Worm (Caenorhabditis elegans) whole organism, young adult: Measurements from ENCODE around the gene F59A7.2.

Experiments used
- C06A6.2 ChIP-seq: fragments of 200-800 bp; sonication (Bioruptor generic); conservative IDR thresholded peaks from 2 replicates; pipeline ENCODE4 v1.3.6; 2022; ENCODE audit warnings: missing genetic modification characterization, missing compliant biosample characterization
- F33H1.4 ChIP-seq: fragments of 200-800 bp; sonication (Bioruptor generic); IDR thresholded peaks from 2 replicates; pipeline ENCODE4 v1.3.6; 2022; ENCODE audit warnings: missing genetic modification reagents, missing genetic modification characterization, missing compliant biosample characterization
- F52B5.7 ChIP-seq: sonication (generic microtip); optimal IDR thresholded peaks from 2 replicates; lab custom pipeline; 2016; ENCODE audit warnings: mild to moderate bottlenecking, missing genetic modification characterization, missing compliant biosample characterization
- F55B11.4 ChIP-seq: sonication (generic microtip); optimal IDR thresholded peaks from 2 replicates; lab custom pipeline; 2016; ENCODE audit warnings: missing compliant biosample characterization, missing genetic modification characterization, borderline replicate concordance; ENCODE audit not compliant: insufficient read depth
- F57A8.1 ChIP-seq: fragments of 200-800 bp; sonication (Bioruptor generic); optimal IDR thresholded peaks from 2 replicates; lab custom pipeline; 2018; ENCODE audit warnings: mild to moderate bottlenecking, missing genetic modification characterization, moderate library complexity, missing compliant biosample characterization
- F57C9.4 ChIP-seq: sonication (generic microtip); optimal IDR thresholded peaks from 2 replicates; lab custom pipeline; 2017; ENCODE audit warnings: mild to moderate bottlenecking, missing genetic modification characterization, missing compliant biosample characterization
- K12H6.12 ChIP-seq: fragments of 200-800 bp; sonication (Bioruptor generic); optimal IDR thresholded peaks from 2 replicates; lab custom pipeline; 2018; ENCODE audit warnings: mild to moderate bottlenecking, missing genetic modification characterization, missing compliant biosample characterization
- ZK185.1 ChIP-seq: sonication (generic microtip); optimal IDR thresholded peaks from 2 replicates; lab custom pipeline; 2016; ENCODE audit warnings: mild to moderate bottlenecking, missing genetic modification characterization, missing compliant biosample characterization; ENCODE audit not compliant: poor library complexity, severe bottlenecking
- akir-1 ChIP-seq: fragments of 200-800 bp; sonication (Bioruptor generic); optimal IDR thresholded peaks from 2 replicates; lab custom pipeline; 2018; ENCODE audit warnings: mild to moderate bottlenecking, missing genetic modification characterization, moderate library complexity, missing compliant biosample characterization
- aptf-2 ChIP-seq: fragments of 200-800 bp; sonication (Bioruptor generic); conservative IDR thresholded peaks from 2 replicates; pipeline ENCODE4 v1.3.6; 2022; ENCODE audit warnings: missing genetic modification reagents, missing genetic modification characterization, missing compliant biosample characterization
- atf-7 ChIP-seq: sonication (generic microtip); optimal IDR thresholded peaks from 2 replicates; lab custom pipeline; 2017; ENCODE audit warnings: mild to moderate bottlenecking, missing genetic modification characterization, missing compliant biosample characterization
- attf-3 ChIP-seq: fragments of 200-800 bp; sonication (Bioruptor generic); conservative IDR thresholded peaks from 2 replicates; pipeline ENCODE4 v1.3.6; 2022; ENCODE audit warnings: missing genetic modification reagents, missing genetic modification characterization, missing compliant biosample characterization
- attf-5 ChIP-seq: fragments of 200-800 bp; sonication (Bioruptor generic); optimal IDR thresholded peaks from 2 replicates; lab custom pipeline; 2018; ENCODE audit warnings: mild to moderate bottlenecking, missing genetic modification characterization, missing compliant biosample characterization
- bed-2 ChIP-seq: fragments of 200-800 bp; sonication (Bioruptor generic); IDR thresholded peaks from 2 replicates; pipeline ENCODE4 v1.3.6; 2022; ENCODE audit warnings: missing genetic modification reagents, missing genetic modification characterization, missing compliant biosample characterization
- cebp-1 ChIP-seq, 2 experiments: fragments of 200-800 bp in 1 of 2; sonication (Bioruptor generic) in 1 of 2; sonication (generic microtip) in 1 of 2; IDR thresholded peaks in 1 of 2; optimal IDR thresholded peaks in 1 of 2; 2 replicates each; pipeline versions ENCODE4 v1.3.6 to Lab custom; 2017 to 2022; ENCODE audit warnings: missing compliant biosample characterization in 2 of 2, missing genetic modification characterization in 2 of 2, mild to moderate bottlenecking in 1 of 2, missing genetic modification reagents in 1 of 2, moderate library complexity in 1 of 2
- ceh-27 ChIP-seq: fragments of 200-800 bp; sonication (Bioruptor generic); optimal IDR thresholded peaks from 2 replicates; lab custom pipeline; 2018; ENCODE audit warnings: mild to moderate bottlenecking, missing genetic modification characterization, moderate library complexity, missing compliant biosample characterization
- ceh-40 ChIP-seq: fragments of 200-800 bp; sonication (Bioruptor generic); IDR thresholded peaks from 2 replicates; pipeline ENCODE4 v1.3.6; 2022; ENCODE audit warnings: missing genetic modification characterization, missing compliant biosample characterization
- ceh-58 ChIP-seq: fragments of 200-800 bp; sonication (Bioruptor generic); IDR thresholded peaks from 2 replicates; pipeline ENCODE4 v1.3.6; 2022; ENCODE audit warnings: missing genetic modification characterization, missing compliant biosample characterization
- ceh-79 ChIP-seq: sonication (generic microtip); optimal IDR thresholded peaks from 2 replicates; lab custom pipeline; 2017; ENCODE audit warnings: mild to moderate bottlenecking, missing genetic modification characterization, missing compliant biosample characterization
- chd-7 ChIP-seq: sonication (generic microtip); optimal IDR thresholded peaks from 2 replicates; lab custom pipeline; 2016; ENCODE audit warnings: mild to moderate bottlenecking, missing genetic modification characterization, moderate library complexity, missing compliant biosample characterization
- dox-1 ChIP-seq: fragments of 200-800 bp; sonication (Bioruptor generic); IDR thresholded peaks from 2 replicates; pipeline ENCODE4 v1.3.6; 2022; ENCODE audit warnings: missing genetic modification reagents, missing genetic modification characterization, missing compliant biosample characterization
- dpff-1 ChIP-seq: sonication (generic microtip); optimal IDR thresholded peaks from 2 replicates; lab custom pipeline; 2017; ENCODE audit warnings: mild to moderate bottlenecking, missing genetic modification characterization, missing compliant biosample characterization
- efl-1 ChIP-seq: fragments of 150-350 bp; optimal IDR thresholded peaks from 2 replicates; lab custom pipeline; 2014; ENCODE audit warnings: missing biosample characterization, missing genetic modification reagents, missing genetic modification characterization
- egl-18 ChIP-seq: fragments of 200-800 bp; sonication (Bioruptor generic); IDR thresholded peaks from 2 replicates; pipeline ENCODE4 v1.3.6; 2022; ENCODE audit warnings: missing genetic modification reagents, missing genetic modification characterization, missing compliant biosample characterization
- egl-44 ChIP-seq: fragments of 200-800 bp; sonication (Bioruptor generic); IDR thresholded peaks from 2 replicates; pipeline ENCODE4 v1.3.6; 2022; ENCODE audit warnings: missing genetic modification reagents, missing genetic modification characterization, missing compliant biosample characterization
- ekl-4 ChIP-seq: fragments of 200-800 bp; sonication (Bioruptor generic); IDR thresholded peaks from 2 replicates; pipeline ENCODE4 v1.3.6; 2022; ENCODE audit warnings: missing genetic modification reagents, missing genetic modification characterization, missing compliant biosample characterization
- hlh-12 ChIP-seq: sonication (generic microtip); optimal IDR thresholded peaks from 2 replicates; lab custom pipeline; 2016; ENCODE audit warnings: missing genetic modification characterization, missing compliant biosample characterization
- hlh-26 ChIP-seq: fragments of 200-800 bp; sonication (Bioruptor generic); conservative IDR thresholded peaks from 2 replicates; pipeline ENCODE4 v1.3.6; 2022; ENCODE audit warnings: missing genetic modification reagents, missing genetic modification characterization, missing compliant biosample characterization
- hsf-1 ChIP-seq: fragments of 200-800 bp; sonication (Bioruptor generic); IDR thresholded peaks from 2 replicates; pipeline ENCODE4 v1.3.6; 2022; ENCODE audit warnings: missing genetic modification reagents, missing genetic modification characterization, missing compliant biosample characterization
- lag-1 ChIP-seq: fragments of 200-800 bp; sonication (Bioruptor generic); IDR thresholded peaks from 2 replicates; pipeline ENCODE4 v1.3.6; 2022; ENCODE audit warnings: missing genetic modification reagents, missing genetic modification characterization, missing compliant biosample characterization
- let-526 ChIP-seq: fragments of 200-800 bp; sonication (Bioruptor generic); IDR thresholded peaks from 2 replicates; pipeline ENCODE4 v1.3.6; 2022; ENCODE audit warnings: missing genetic modification reagents, missing genetic modification characterization, missing compliant biosample characterization
- lin-26 ChIP-seq: fragments of 200-800 bp; sonication (Bioruptor generic); IDR thresholded peaks from 2 replicates; pipeline ENCODE4 v1.3.6; 2022; ENCODE audit warnings: missing genetic modification reagents, missing genetic modification characterization, missing compliant biosample characterization
- lin-54 ChIP-seq: fragments of 200-800 bp; sonication (Bioruptor generic); optimal IDR thresholded peaks from 2 replicates; lab custom pipeline; 2018; ENCODE audit warnings: mild to moderate bottlenecking, missing genetic modification characterization, missing compliant biosample characterization
- lsl-1 ChIP-seq: fragments of 200-800 bp; sonication (Bioruptor generic); optimal IDR thresholded peaks from 2 replicates; lab custom pipeline; 2018; ENCODE audit warnings: mild to moderate bottlenecking, missing genetic modification characterization, moderate library complexity, missing compliant biosample characterization
- madf-3 ChIP-seq: fragments of 200-800 bp; sonication (Bioruptor generic); IDR thresholded peaks from 2 replicates; pipeline ENCODE4 v1.3.6; 2022; ENCODE audit warnings: missing genetic modification reagents, missing genetic modification characterization, missing compliant biosample characterization
- mxl-1 ChIP-seq: sonication (generic microtip); optimal IDR thresholded peaks from 2 replicates; lab custom pipeline; 2016; ENCODE audit warnings: missing genetic modification characterization, missing compliant biosample characterization
- nfya-2 ChIP-seq: fragments of 200-800 bp; sonication (Bioruptor generic); IDR thresholded peaks from 2 replicates; pipeline ENCODE4 v1.3.6; 2022; ENCODE audit warnings: missing genetic modification reagents, missing genetic modification characterization, missing compliant biosample characterization
- nhr-179 ChIP-seq: sonication (generic microtip); optimal IDR thresholded peaks from 2 replicates; lab custom pipeline; 2016; ENCODE audit warnings: mild to moderate bottlenecking, missing genetic modification characterization, missing compliant biosample characterization
- nhr-27 ChIP-seq: fragments of 200-800 bp; sonication (Bioruptor generic); optimal IDR thresholded peaks from 2 replicates; lab custom pipeline; 2018; ENCODE audit warnings: mild to moderate bottlenecking, missing genetic modification characterization, moderate library complexity, missing compliant biosample characterization
- nhr-80 ChIP-seq: sonication (generic microtip); optimal IDR thresholded peaks from 2 replicates; lab custom pipeline; 2016; ENCODE audit warnings: missing genetic modification characterization, missing compliant biosample characterization
- rpc-1 ChIP-seq, 2 experiments: fragments of 150-350 bp in 1 of 2; sonication (generic microtip) in 1 of 2; optimal IDR thresholded peaks; 2 replicates each; lab custom pipeline; 2014 to 2018; ENCODE audit warnings: missing biosample characterization in 1 of 2, missing genetic modification characterization in 1 of 2, missing genetic modification reagents in 1 of 2, missing genotype in 1 of 2
- sdz-38 ChIP-seq: sonication (generic microtip); optimal IDR thresholded peaks from 2 replicates; lab custom pipeline; 2016; ENCODE audit warnings: missing genotype, missing genetic modification characterization, missing compliant biosample characterization
- somi-1 ChIP-seq: fragments of 200-800 bp; sonication (Bioruptor generic); optimal IDR thresholded peaks from 2 replicates; lab custom pipeline; 2018; ENCODE audit warnings: mild to moderate bottlenecking, missing genetic modification characterization, missing compliant biosample characterization
- ztf-18 ChIP-seq: sonication (generic microtip); optimal IDR thresholded peaks from 2 replicates; lab custom pipeline; 2016; ENCODE audit warnings: missing genotype, mild to moderate bottlenecking, missing genetic modification characterization, missing compliant biosample characterization
- ztf-26 ChIP-seq: sonication (generic microtip); optimal IDR thresholded peaks from 2 replicates; lab custom pipeline; 2017; ENCODE audit warnings: missing genetic modification characterization, missing compliant biosample characterization

Gene F59A7.2

DNA sequence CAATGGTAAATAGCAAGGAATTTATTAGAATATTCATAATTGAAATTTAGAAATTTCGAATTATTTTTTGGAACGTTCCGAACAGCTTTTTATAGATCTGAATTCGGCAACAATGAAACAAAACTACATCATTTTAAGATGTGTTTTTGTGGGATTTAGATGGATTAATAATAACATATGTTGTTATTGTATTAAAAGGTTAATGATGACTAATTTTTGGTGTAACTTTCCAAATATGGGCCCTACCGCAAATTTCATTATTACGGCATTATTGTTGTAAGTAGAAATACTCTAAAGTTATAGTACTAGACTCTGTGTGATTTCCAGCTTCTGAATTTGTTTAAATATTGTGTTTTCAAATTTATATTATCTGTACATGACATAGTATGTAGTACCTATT lies 2.5 kb downstream of the F59A7.2 start, which contains the start of gene F59A7.11:
Gene F59A7.11, minus strand, starts transcription at position 101 of the 400 bp plus-strand sequence.
- no peak for TF ChIP-seq hlh-12 (tag; lab: Kevin White, UChicago)
- TF ChIP-seq dpff-1 (tag; lab: Kevin White, UChicago) = no peak
- no peak for TF ChIP-seq C06A6.2 (GFP tag; lab: Robert Waterston, UW)
- TF ChIP-seq hlh-26 (GFP tag; lab: Robert Waterston, UW) = no peak

DNA sequence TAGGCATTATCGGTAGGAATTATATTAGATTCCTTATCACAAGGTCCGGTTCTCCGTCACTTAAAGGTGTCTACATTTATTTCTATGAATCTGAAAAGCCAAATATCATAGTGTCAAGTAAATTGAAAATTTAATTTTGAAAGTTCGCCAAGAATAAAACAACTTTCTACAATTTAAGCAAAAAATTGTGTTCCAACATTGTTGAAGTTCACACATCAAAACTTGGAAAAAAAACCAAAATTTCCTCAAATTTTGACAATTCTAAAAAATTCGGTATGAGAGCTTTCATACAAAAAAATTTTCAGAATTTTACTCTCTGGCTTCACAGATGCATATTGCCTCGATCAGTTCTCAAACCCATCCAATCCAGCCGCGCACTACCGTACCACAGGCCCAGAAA lies 4.6 kb downstream of the F59A7.2 start, which contains the start of gene F59A7.7:
Gene F59A7.7, plus strand, starts transcription at position 301 of the 400 bp plus-strand sequence.
- TF ChIP-seq attf-5 (GFP tag; lab: Kevin White, UChicago) (no peak), ekl-4 (no peak), ztf-26 (no peak), ceh-58 (GFP tag; lab: Robert Waterston, UW) (0 out of 2 replicates have a peak, but pooled peaks have one; percentile 23), F33H1.4 (GFP tag; lab: Robert Waterston, UW) (no peak), aptf-2 (GFP tag; lab: Robert Waterston, UW) (no peak), cebp-1 (GFP tag; IDR thresholded peaks at IDR 0.05; lab: Robert Waterston, UW) (no peak), cebp-1 (tag; optimal IDR thresholded peaks at IDR 0.05; lab: Kevin White, UChicago) (no peak), sdz-38 (no peak)
- TF ChIP-seq, all 124 proteins: peak for 1

DNA sequence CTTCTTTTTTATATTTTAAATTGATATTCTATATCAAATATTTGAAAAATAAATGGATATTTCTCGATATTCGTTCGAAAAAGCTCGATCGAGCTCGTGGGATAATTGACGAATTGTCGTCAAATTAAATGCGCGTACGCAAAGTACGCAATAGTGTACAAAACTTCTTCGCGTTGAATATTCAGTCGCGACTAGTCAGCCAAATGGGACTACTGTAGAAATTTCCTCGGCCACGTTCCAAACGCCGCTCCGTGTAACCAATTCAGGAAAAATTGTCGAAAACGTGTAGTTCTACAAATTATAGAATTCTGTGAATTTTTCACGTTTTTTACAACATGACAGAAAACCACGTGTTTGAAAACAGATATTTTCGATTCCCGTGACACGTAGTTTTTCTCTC lies 7.9 kb downstream of the F59A7.2 start:
- TF ChIP-seq attf-5 (GFP tag; lab: Kevin White, UChicago) = peak; percentile 69
- no peak for TF ChIP-seq mxl-1 (tag; lab: Kevin White, UChicago)
- TF ChIP-seq chd-7 (tag; lab: Kevin White, UChicago) = no peak
- TF ChIP-seq efl-1 = peak; percentile 58
- no peak for TF ChIP-seq hsf-1
- TF ChIP-seq somi-1 = no peak
- TF ChIP-seq bed-2 (GFP tag; lab: Robert Waterston, UW) = 0 out of 2 replicates have a peak, but pooled peaks have one; percentile 27
- 0 out of 2 replicates have a peak, but pooled peaks have one; percentile 52 for TF ChIP-seq let-526 (GFP tag; lab: Robert Waterston, UW)
- no peak for TF ChIP-seq hlh-26 (GFP tag; lab: Robert Waterston, UW)
- TF ChIP-seq akir-1 (GFP tag; lab: Kevin White, UChicago) = no peak
- peak; percentile 93 for TF ChIP-seq dox-1
- no peak for TF ChIP-seq lin-26 (GFP tag; lab: Robert Waterston, UW)
- peak; percentile 36 for TF ChIP-seq ztf-18
- TF ChIP-seq F33H1.4 (GFP tag; lab: Robert Waterston, UW) = peak; percentile 75
- 0 out of 2 replicates have a peak, but pooled peaks have one; percentile 35 for TF ChIP-seq madf-3 (GFP tag; lab: Robert Waterston, UW)
- TF ChIP-seq rpc-1 (optimal IDR thresholded peaks at IDR 0.05; lab: Kevin White, UChicago) = no peak
- TF ChIP-seq rpc-1 (tag; optimal IDR thresholded peaks at IDR 0.05; lab: Kevin White, UChicago) = no peak
- TF ChIP-seq attf-3 = peak; percentile 74
- TF ChIP-seq nhr-27 (tag; lab: Kevin White, UChicago) = no peak
- TF ChIP-seq ZK185.1 (tag; lab: Kevin White, UChicago) = no peak
- TF ChIP-seq F55B11.4 (tag; lab: Kevin White, UChicago) = no peak
- no peak for TF ChIP-seq F57C9.4
- TF ChIP-seq atf-7 (tag; lab: Kevin White, UChicago) = no peak
- TF ChIP-seq lin-54 = peak; percentile 76
- peak; percentile 43 for TF ChIP-seq ceh-27
- TF ChIP-seq nfya-2 = no peak
- no peak for TF ChIP-seq nhr-179 (tag; lab: Kevin White, UChicago)
- TF ChIP-seq egl-18 (GFP tag; lab: Robert Waterston, UW) = no peak
- no peak for TF ChIP-seq F57A8.1 (GFP tag; lab: Kevin White, UChicago)
- no peak for TF ChIP-seq lag-1 (GFP tag; lab: Robert Waterston, UW)
- 0 out of 2 replicates have a peak, but pooled peaks have one; percentile 41 for TF ChIP-seq egl-44 (GFP tag; lab: Robert Waterston, UW)
- TF ChIP-seq lsl-1 = peak; percentile 93
- no peak for TF ChIP-seq ceh-40 (GFP tag; lab: Robert Waterston, UW)
- no peak for TF ChIP-seq F52B5.7 (tag; lab: Kevin White, UChicago)
- no peak for TF ChIP-seq K12H6.12
- TF ChIP-seq nhr-80 (tag; lab: Kevin White, UChicago) = peak; percentile 61
- TF ChIP-seq ceh-79 (tag; lab: Kevin White, UChicago) = no peak
